Worm (Caenorhabditis elegans): ENCODE data around the gene T22G5.1.

- TF ChIP-seq dao-5 (tag; optimal IDR thresholded peaks at IDR 0.05) (no peak), him-1 (tag; optimal IDR thresholded peaks at IDR 0.05) (no peak), W03F9.2 (tag; optimal IDR thresholded peaks at IDR 0.05) (no peak)
Observed at ce11 chrV:13879241-13879640, 2.6 kb downstream of the T22G5.1 start, which contains the start of gene lbp-7.
